Fruit fly (Drosophila melanogaster): ENCODE measurements around the gene Ada2b.

Gene Ada2b

dm6 chr3R:8233864-8234263, 6.5 kb downstream of the Ada2b start (continued):
- TF ChIP-seq Med (GFP tag) (peak; percentile 64), tup (GFP tag; optimal IDR thresholded peaks at IDR 0.05) (no peak), CG12769 (tag; optimal IDR thresholded peaks at IDR 0.05) (no peak), wor (GFP tag; IDR thresholded peaks at IDR 0.05) (no peak), CG4617 (GFP tag; optimal IDR thresholded peaks at IDR 0.05; ENCODE audit: borderline replicate concordance) (no peak), CG3281 (GFP tag; optimal IDR thresholded peaks at IDR 0.05) (no peak), Trl (optimal IDR thresholded peaks at IDR 0.05) (peak in 1 of 2 experiments; percentile 23), Trl (GFP tag; optimal IDR thresholded peaks at IDR 0.05) (no peak), ewg (GFP tag; optimal IDR thresholded peaks at IDR 0.05) (no peak), Fer3 (tag; optimal IDR thresholded peaks at IDR 0.05) (no peak), CG16779 (GFP tag; IDR thresholded peaks at IDR 0.05) (no peak), shn (GFP tag; optimal IDR thresholded peaks at IDR 0.05) (no peak), CG5953 (GFP tag; IDR thresholded peaks at IDR 0.05) (no peak), Ravus (GFP tag; IDR thresholded peaks at IDR 0.05) (no peak), run (tag; optimal IDR thresholded peaks at IDR 0.05) (no peak), CG18262 (tag; optimal IDR thresholded peaks at IDR 0.05) (peak; percentile 29), CG10209 (GFP tag; optimal IDR thresholded peaks at IDR 0.05) (peak; percentile 19), D19A (tag; optimal IDR thresholded peaks at IDR 0.05) (peak; percentile 12), sug (tag; optimal IDR thresholded peaks at IDR 0.05) (no peak), Mes4 (GFP tag; optimal IDR thresholded peaks at IDR 0.05) (no peak), abd-A (tag; optimal IDR thresholded peaks at IDR 0.05) (no peak), ash1 (GFP tag; optimal IDR thresholded peaks at IDR 0.05) (no peak), CG42726 (GFP tag; IDR thresholded peaks at IDR 0.05; ENCODE audit: partially characterized antibody) (no peak), bbx (GFP tag; IDR thresholded peaks at IDR 0.05; ENCODE audit: partially characterized antibody) (no peak), CG16815 (GFP tag; optimal IDR thresholded peaks at IDR 0.05) (no peak), HmgZ (tag; optimal IDR thresholded peaks at IDR 0.05) (no peak), BtbVII (GFP tag; optimal IDR thresholded peaks at IDR 0.05) (no peak), lov (optimal IDR thresholded peaks at IDR 0.05) (no peak), lov (GFP tag; IDR thresholded peaks at IDR 0.05) (no peak), CG3847 (GFP tag; IDR thresholded peaks at IDR 0.05) (no peak), kni (GFP tag; optimal IDR thresholded peaks at IDR 0.05) (no peak), Hsf (GFP tag; optimal IDR thresholded peaks at IDR 0.05) (peak; percentile 20), CG2889 (GFP tag; IDR thresholded peaks at IDR 0.05) (no peak), CTCF (GFP tag; optimal IDR thresholded peaks at IDR 0.05) (no peak), CG14014 (GFP tag; IDR thresholded peaks at IDR 0.05) (peak; percentile 38; the same call in 1 of the 2 replicates), Atf3 (GFP tag; optimal IDR thresholded peaks at IDR 0.05) (no peak), gce (GFP tag; IDR thresholded peaks at IDR 0.05) (0 out of 3 replicates have a peak, but pooled peaks have one; percentile 25), NfI (GFP tag; optimal IDR thresholded peaks at IDR 0.05) (no peak), CG9609 (GFP tag; optimal IDR thresholded peaks at IDR 0.05) (no peak), Bgb (GFP tag; IDR thresholded peaks at IDR 0.05; ENCODE audit: partially characterized antibody) (no peak), CG9932 (GFP tag; IDR thresholded peaks at IDR 0.05) (no peak), Dip2 (GFP tag; IDR thresholded peaks at IDR 0.05) (no peak), HLH3B (GFP tag; IDR thresholded peaks at IDR 0.05) (peak; percentile 21; the same call in 1 of the 2 replicates), slbo (GFP tag; IDR thresholded peaks at IDR 0.05) (no peak; the same call in 1 of the 2 replicates), insv (GFP tag; optimal IDR thresholded peaks at IDR 0.05) (no peak), Gsc (GFP tag; IDR thresholded peaks at IDR 0.05) (no peak), CG9797 (GFP tag; optimal IDR thresholded peaks at IDR 0.05) (no peak), zf30C (GFP tag; optimal IDR thresholded peaks at IDR 0.05) (no peak), CG30431 (GFP tag; optimal IDR thresholded peaks at IDR 0.05) (no peak), amos (GFP tag; IDR thresholded peaks at IDR 0.05; ENCODE audit: partially characterized antibody) (no peak), Abd-B (GFP tag; optimal IDR thresholded peaks at IDR 0.05) (no peak), Bteb2 (GFP tag; optimal IDR thresholded peaks at IDR 0.05) (no peak), Kr (GFP tag; optimal IDR thresholded peaks at IDR 0.05) (no peak)

Data from whole organism, embryonic.